Fruit fly (Drosophila melanogaster) S2 (cell line): Measurements from ENCODE around the gene tal-3A.

Experiments
- CG8478 ChIP-seq: fragments of >200 bp; optimal IDR thresholded peaks from 2 replicates; lab custom pipeline; 2018
- CTCF ChIP-seq, 2 experiments: fragments of >200 bp; optimal IDR thresholded peaks; 2 replicates each; lab custom pipeline; 2018

Gene tal-3A

DNA sequence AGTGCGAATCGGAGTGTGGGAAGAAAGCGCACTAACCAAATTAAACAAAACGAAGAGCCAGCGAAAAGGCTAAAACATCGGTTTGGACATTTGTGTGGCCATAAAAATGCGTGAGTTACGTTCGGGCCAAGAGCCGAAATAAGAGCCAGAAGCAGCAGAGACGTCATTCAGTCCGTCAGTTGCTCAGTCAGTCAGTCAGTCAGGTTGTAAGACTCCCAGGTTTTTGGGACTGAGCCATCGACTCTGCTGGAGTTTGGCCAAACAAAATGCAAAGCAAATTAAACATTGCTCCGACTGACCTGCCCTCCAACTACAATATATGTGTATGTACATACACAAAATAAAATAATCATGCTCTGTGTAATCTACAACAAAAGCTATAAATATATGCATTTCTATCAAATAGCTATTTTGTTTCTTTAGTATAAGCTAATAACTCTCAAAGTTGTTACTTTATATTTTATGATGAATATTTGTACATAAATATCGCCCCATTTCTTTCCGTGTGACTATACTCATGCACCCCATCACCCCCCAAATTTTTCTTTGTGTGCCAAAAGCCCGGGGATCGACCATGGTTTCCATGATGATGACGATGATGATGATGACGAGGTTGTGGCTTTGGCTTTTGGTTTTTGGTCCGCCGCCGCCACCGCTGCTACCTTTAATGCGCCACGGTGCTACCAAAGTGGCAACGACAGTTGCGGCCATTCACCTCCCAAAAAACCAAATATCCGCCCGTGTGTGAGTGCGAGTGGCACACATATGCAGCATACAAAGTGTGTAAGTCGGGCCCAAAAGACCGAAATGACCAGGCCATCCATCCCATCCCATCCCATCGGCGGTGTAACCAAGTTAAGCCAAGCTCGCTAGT lies 19.6 kb upstream of the tal-3A start:
- TF ChIP-seq CG8478 (no peak), CTCF (optimal IDR thresholded peaks at IDR 0.05; lab: Kevin White, UChicago) (no peak)

- no peak for TF ChIP-seq CTCF (optimal IDR thresholded peaks at IDR 0.05; lab: Kevin White, UChicago)
- TF ChIP-seq CG8478, result no peak
Measured at dm6 chr3R:13793979-13794665, 18.8 kb upstream of the tal-3A start.

- TF ChIP-seq CTCF (optimal IDR thresholded peaks at IDR 0.05; lab: Kevin White, UChicago) (no peak), CG8478 (no peak)
Measured at dm6 chr3R:13794666-13795055, 18.2 kb upstream of the tal-3A start.

dm6 chr3R:13796071-13796470 lies 16.8 kb upstream of the tal-3A start:
- TF ChIP-seq CTCF (optimal IDR thresholded peaks at IDR 0.05; lab: Kevin White, UChicago) (no peak), CG8478 (no peak)

DNA sequence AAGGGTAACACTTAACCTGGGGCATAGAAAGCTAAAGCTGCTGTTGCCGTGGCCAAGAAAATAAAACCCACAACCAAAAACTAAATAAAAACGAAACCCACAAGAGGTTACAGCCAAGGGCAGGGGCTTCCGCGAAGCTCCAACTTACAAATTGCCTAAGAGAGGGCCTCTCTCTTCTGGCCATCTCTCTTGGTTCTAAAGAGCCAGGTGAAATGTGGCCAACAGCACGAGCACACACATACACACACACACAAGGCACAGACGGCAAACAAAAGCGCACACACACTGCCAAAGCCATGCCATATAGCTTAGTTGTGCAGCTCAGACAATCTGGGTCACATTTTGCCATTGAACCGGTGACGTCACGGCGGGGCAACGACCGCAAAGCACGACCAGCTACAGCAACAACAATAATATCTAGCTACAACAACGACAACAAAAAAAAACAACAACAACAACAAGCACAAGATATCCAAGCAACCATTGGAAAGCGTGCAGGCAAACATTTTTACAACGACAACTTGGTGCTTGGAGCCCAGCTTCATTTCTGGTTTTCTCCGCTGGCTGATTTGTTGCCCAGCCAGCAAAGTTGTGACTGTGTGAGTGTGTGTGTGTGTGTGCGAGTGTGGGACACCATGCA lies 16.2 kb upstream of the tal-3A start:
- no peak for TF ChIP-seq CG8478
- TF ChIP-seq CTCF (optimal IDR thresholded peaks at IDR 0.05; lab: Kevin White, UChicago), result no peak

- no peak for TF ChIP-seq CG8478
- TF ChIP-seq CTCF (optimal IDR thresholded peaks at IDR 0.05; lab: Kevin White, UChicago), result no peak
Measured at dm6 chr3R:13797269-13797677, 15.6 kb upstream of the tal-3A start.

DNA sequence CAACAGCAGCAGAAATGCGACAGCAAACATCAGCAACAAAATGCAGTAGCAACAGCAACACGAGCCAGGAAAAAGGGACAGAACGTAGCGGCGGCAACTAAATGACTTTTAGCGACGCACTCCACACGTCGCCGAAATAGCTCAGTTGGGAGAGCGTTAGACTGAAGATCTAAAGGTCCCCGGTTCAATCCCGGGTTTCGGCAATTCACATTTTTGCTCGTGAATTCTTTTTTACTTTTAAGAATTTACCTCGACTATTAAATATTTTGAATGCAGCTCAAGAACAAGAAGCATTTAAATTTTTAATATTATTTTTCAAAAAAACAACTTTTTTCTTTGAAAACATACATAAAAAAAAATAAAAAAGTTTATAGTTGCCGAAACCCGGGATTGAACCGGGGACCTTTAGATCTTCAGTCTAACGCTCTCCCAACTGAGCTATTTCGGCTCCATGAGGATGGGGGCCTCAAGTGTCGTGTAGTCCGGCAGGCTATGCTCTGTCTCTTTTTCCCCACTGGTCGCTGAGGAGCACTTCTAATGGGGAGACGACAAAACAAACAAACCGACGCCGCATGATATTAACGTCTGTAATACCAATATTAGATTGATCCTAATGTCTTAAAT lies 15.0 kb upstream of the tal-3A start:
- no peak for TF ChIP-seq CTCF (optimal IDR thresholded peaks at IDR 0.05; lab: Kevin White, UChicago)
- no peak for TF ChIP-seq CG8478

DNA sequence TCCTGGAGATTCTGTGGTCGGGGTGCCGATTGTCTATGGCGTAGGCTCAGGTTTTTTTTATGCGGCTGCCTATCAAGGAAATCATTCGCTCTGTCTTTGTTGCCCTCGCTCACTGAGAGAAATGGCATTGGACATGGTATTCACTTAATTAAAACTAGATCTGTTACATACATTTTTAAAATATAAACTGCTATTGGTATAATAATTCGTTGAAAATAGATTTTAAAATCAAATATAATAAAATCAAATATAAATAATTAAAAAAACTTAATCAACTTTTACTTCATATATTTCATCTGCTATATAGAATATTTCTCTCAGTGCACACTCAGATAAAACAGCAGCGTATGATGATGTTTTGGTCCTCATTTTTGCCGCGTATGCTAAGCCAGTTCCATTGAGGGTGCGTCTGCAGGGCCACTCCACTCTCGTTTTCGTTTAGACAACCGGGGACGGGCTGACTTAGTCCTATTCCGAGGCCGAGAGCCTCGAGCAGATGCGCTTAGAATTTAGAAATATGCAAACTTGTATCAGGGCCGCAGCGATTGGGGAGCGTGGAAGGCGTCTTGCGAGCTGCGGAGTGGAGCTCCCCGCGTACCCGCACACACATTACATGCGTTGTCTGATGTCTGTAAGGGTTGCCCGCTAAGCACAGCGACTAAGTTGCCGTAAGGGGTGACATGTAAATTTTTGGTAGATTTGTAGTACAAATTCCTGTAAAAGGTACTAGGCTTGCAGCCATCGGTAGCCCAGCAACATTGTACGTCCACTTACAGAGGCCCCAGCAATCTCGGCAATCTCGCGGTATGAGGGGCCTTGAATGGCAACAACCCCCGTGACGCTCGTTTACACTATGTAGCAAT lies 13.1 kb upstream of the tal-3A start:
- TF ChIP-seq CG8478, result no peak

DNA sequence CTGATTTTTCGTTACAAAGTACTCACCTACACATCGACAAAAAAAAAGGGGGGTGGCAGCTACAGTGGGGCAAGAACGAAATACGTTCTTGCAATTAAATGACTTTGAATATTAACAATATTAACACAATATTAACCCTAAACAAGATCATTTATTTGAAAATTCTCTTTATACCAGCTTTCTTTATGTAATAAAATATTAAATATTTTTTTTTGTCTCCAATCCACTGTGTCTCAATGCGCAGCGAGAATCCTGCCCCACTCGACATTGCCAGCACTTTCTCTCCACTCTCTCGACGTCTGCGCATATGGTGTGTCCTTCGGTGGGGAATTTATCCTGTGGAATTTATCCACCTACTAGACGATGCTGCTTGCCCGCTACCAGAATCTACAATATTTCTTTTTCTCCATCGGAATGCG lies 12.5 kb upstream of the tal-3A start:
- TF ChIP-seq CTCF (optimal IDR thresholded peaks at IDR 0.05; lab: Kevin White, UChicago), result no peak
- TF ChIP-seq CG8478, result no peak

DNA sequence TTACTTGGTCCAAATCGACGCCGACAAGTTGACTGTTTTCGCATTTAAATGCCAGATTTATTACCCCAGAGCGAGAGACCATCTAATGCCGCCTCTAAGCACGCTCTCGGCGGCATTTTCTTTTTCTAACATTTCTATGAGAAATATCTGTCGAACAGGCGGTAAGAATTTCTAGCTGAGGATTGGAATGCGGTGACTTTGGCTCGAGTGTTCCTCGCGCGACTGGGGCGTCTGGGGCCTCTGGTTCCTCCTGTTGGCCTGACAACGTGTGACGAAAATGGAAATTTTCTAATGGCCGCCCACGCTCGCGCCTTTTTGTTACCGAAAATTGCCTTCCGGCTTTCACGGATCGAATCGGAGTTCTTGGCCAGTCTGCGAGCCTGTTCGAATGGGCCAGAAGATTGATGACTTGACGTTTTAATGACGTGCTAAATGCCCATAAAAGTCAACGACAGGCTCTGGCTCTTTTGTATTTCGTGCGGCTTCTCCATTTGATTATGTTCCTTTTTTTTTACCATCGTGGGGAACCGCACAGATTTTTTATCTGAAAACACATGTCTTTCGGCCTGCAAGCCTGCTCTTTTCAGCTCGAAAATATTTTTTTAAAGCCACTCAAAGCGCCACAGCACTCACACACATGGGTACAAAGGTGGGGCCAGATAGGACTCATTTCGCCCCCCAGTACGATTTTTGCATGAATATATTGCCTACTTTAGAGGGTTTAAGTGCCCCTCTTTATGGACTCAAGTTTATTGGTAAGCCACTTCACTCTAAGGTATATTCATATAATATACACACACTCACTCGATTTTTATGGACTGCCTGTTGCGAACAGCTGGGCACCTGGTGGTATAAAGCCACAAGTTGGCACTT lies 11.5 kb upstream of the tal-3A start:
- no peak for TF ChIP-seq CG8478
- TF ChIP-seq CTCF (optimal IDR thresholded peaks at IDR 0.05; lab: Kevin White, UChicago), result no peak

dm6 chr3R:13802057-13802817 lies 10.7 kb upstream of the tal-3A start:
- no peak for TF ChIP-seq CG8478
- no peak for TF ChIP-seq CTCF (optimal IDR thresholded peaks at IDR 0.05; lab: Kevin White, UChicago)

dm6 chr3R:13803185-13803887 lies 9.6 kb upstream of the tal-3A start:
- no peak for TF ChIP-seq CG8478
- TF ChIP-seq CTCF (optimal IDR thresholded peaks at IDR 0.05; lab: Kevin White, UChicago), result no peak
